Fruit fly (Drosophila melanogaster) whole organism, prepupa: Measurements from ENCODE around the gene CG43137.
A peak's percentile ranks its signal among the peaks of the same experiment; 100 is the strongest.

ENCODE experiments used
- Blimp-1 ChIP-seq: fragments of 200-800 bp; sonication (Bioruptor generic); optimal IDR thresholded peaks from 3 replicates; lab custom pipeline; 2017; ENCODE audit warnings: missing biosample characterization, missing genetic modification characterization, mild to moderate bottlenecking, moderate library complexity, missing genetic modification reagents
- CG10631 ChIP-seq: fragments of 200-800 bp; sonication (Bioruptor generic); optimal IDR thresholded peaks from 2 replicates; lab custom pipeline; 2016; ENCODE audit warnings: missing biosample characterization, missing genetic modification characterization
- CG10669 ChIP-seq: fragments of 200-800 bp; sonication (Bioruptor generic); optimal IDR thresholded peaks from 3 replicates; lab custom pipeline; 2018; ENCODE audit warnings: missing biosample characterization, mild to moderate bottlenecking, missing genetic modification characterization, moderate library complexity
- CG11294 ChIP-seq: fragments of 200-800 bp; sonication (Bioruptor generic); IDR thresholded peaks from 2 replicates; pipeline ENCODE4 v1.3.6; 2022; ENCODE audit warnings: missing biosample characterization, missing genetic modification characterization
- CG11762 ChIP-seq: fragments of 200-800 bp; sonication (Bioruptor generic); optimal IDR thresholded peaks from 3 replicates; lab custom pipeline; 2016; ENCODE audit warnings: missing biosample characterization, missing genetic modification characterization; ENCODE audit not compliant: insufficient read depth
- CG11902 ChIP-seq: fragments of 200-800 bp; sonication (Bioruptor generic); optimal IDR thresholded peaks from 3 replicates; lab custom pipeline; 2016; ENCODE audit warnings: missing biosample characterization, missing genetic modification characterization
- CG15336 ChIP-seq: fragments of 200-800 bp; sonication (Bioruptor generic); IDR thresholded peaks from 2 replicates; pipeline ENCODE4 v1.3.6; 2022; ENCODE audit warnings: missing biosample characterization, missing genetic modification characterization
- CG1621 ChIP-seq: fragments of 200-800 bp; sonication (Bioruptor generic); optimal IDR thresholded peaks from 3 replicates; lab custom pipeline; 2018; ENCODE audit warnings: missing biosample characterization, mild to moderate bottlenecking, missing genetic modification characterization
- CG3032 ChIP-seq: fragments of 200-800 bp; optimal IDR thresholded peaks from 2 replicates; lab custom pipeline; 2019; ENCODE audit warnings: missing biosample characterization, mild to moderate bottlenecking, missing genetic modification characterization, moderate library complexity
- CG31627 ChIP-seq: fragments of 200-800 bp; sonication (Bioruptor generic); optimal IDR thresholded peaks from 3 replicates; lab custom pipeline; 2016; ENCODE audit warnings: missing biosample characterization, missing genetic modification characterization
- CG32006 ChIP-seq: fragments of 200-800 bp; sonication (Bioruptor generic); optimal IDR thresholded peaks from 3 replicates; lab custom pipeline; 2017; ENCODE audit warnings: missing biosample characterization, mild to moderate bottlenecking, missing genetic modification characterization
- CG34406 ChIP-seq: fragments of 200-800 bp; sonication (Bioruptor generic); optimal IDR thresholded peaks from 3 replicates; lab custom pipeline; 2016; ENCODE audit warnings: missing biosample characterization, missing genetic modification characterization
- CG3919 ChIP-seq: fragments of 200-800 bp; sonication (Bioruptor generic); optimal IDR thresholded peaks from 3 replicates; lab custom pipeline; 2016; ENCODE audit warnings: missing biosample characterization, missing genetic modification characterization
- CG4318 ChIP-seq: fragments of 200-800 bp; sonication (Bioruptor generic); optimal IDR thresholded peaks from 3 replicates; lab custom pipeline; 2017; ENCODE audit warnings: missing biosample characterization, mild to moderate bottlenecking, missing genetic modification characterization
- CG6163 ChIP-seq: fragments of 200-800 bp; sonication (Bioruptor generic); IDR thresholded peaks from 3 replicates; pipeline ENCODE4 v1.3.6; 2022; ENCODE audit warnings: missing biosample characterization, missing genetic modification characterization
- CG6276 ChIP-seq: fragments of 200-800 bp; sonication (Bioruptor generic); optimal IDR thresholded peaks from 2 replicates; lab custom pipeline; 2017; ENCODE audit warnings: missing biosample characterization, mild to moderate bottlenecking, missing genetic modification characterization
- CG6792 ChIP-seq: fragments of 200-800 bp; sonication (Bioruptor generic); optimal IDR thresholded peaks from 3 replicates; lab custom pipeline; 2016; ENCODE audit warnings: missing biosample characterization, missing genetic modification characterization
- CG6808 ChIP-seq: fragments of 200-800 bp; sonication (Bioruptor generic); optimal IDR thresholded peaks from 3 replicates; lab custom pipeline; 2017; ENCODE audit warnings: missing biosample characterization, missing genetic modification characterization, mild to moderate bottlenecking, moderate library complexity, missing genetic modification reagents
- CG6854 ChIP-seq: fragments of 200-800 bp; sonication (Bioruptor generic); optimal IDR thresholded peaks from 2 replicates; lab custom pipeline; 2017; ENCODE audit warnings: missing biosample characterization, mild to moderate bottlenecking, missing genetic modification characterization
- CG7368 ChIP-seq: fragments of 200-800 bp; sonication (Bioruptor generic); optimal IDR thresholded peaks from 3 replicates; lab custom pipeline; 2016; ENCODE audit warnings: missing biosample characterization, missing genetic modification characterization
- CG8119 ChIP-seq: fragments of 200-800 bp; sonication (Bioruptor generic); IDR thresholded peaks from 3 replicates; pipeline ENCODE4 v1.3.6; 2022; ENCODE audit warnings: missing biosample characterization, missing genetic modification characterization
- CG8632 ChIP-seq: fragments of 200-800 bp; sonication (Bioruptor generic); optimal IDR thresholded peaks from 3 replicates; lab custom pipeline; 2016; ENCODE audit warnings: missing biosample characterization, missing genetic modification characterization
- CG9139 ChIP-seq: fragments of 200-800 bp; sonication (Bioruptor generic); optimal IDR thresholded peaks from 3 replicates; lab custom pipeline; 2017; ENCODE audit warnings: missing biosample characterization, mild to moderate bottlenecking, missing genetic modification characterization
- Eip75B ChIP-seq: fragments of 200-800 bp; sonication (Bioruptor generic); optimal IDR thresholded peaks from 3 replicates; lab custom pipeline; 2016; ENCODE audit warnings: missing biosample characterization, missing genetic modification characterization
- Eip78C ChIP-seq: fragments of 200-800 bp; sonication (Bioruptor generic); peaks from one replicate; lab custom pipeline; 2016; ENCODE audit warnings: missing biosample characterization, missing genetic modification characterization
- Eip93F ChIP-seq: fragments of 200-800 bp; sonication (Bioruptor generic); optimal IDR thresholded peaks from 2 replicates; lab custom pipeline; 2016; ENCODE audit warnings: missing biosample characterization, mild to moderate bottlenecking, missing genetic modification characterization
- Ets21C ChIP-seq: fragments of 200-800 bp; sonication (Bioruptor generic); optimal IDR thresholded peaks from 3 replicates; lab custom pipeline; 2016; ENCODE audit warnings: missing biosample characterization, missing genetic modification characterization
- Ets96B ChIP-seq: fragments of 200-800 bp; optimal IDR thresholded peaks from 2 replicates; lab custom pipeline; 2019; ENCODE audit warnings: missing biosample characterization, mild to moderate bottlenecking, missing genetic modification characterization, moderate library complexity
- Hr38 ChIP-seq: sonication (Bioruptor generic); optimal IDR thresholded peaks from 2 replicates; lab custom pipeline; 2016; ENCODE audit warnings: missing biosample characterization, missing genetic modification characterization
- Hr39 ChIP-seq: fragments of 200-800 bp; sonication (Bioruptor generic); optimal IDR thresholded peaks from 2 replicates; lab custom pipeline; 2016; ENCODE audit warnings: missing biosample characterization, missing genetic modification characterization
- Hr4 ChIP-seq: fragments of 200-800 bp; sonication (Bioruptor generic); optimal IDR thresholded peaks from 3 replicates; lab custom pipeline; 2016; ENCODE audit warnings: missing biosample characterization, missing genetic modification characterization
- Lpt ChIP-seq: fragments of 200-800 bp; sonication (Bioruptor generic); optimal IDR thresholded peaks from 3 replicates; lab custom pipeline; 2016; ENCODE audit warnings: missing biosample characterization, missing genetic modification characterization
- Met ChIP-seq: fragments of 200-800 bp; sonication (Bioruptor generic); optimal IDR thresholded peaks from 3 replicates; lab custom pipeline; 2016; ENCODE audit warnings: missing biosample characterization, missing genetic modification characterization
- Smox ChIP-seq: fragments of 200-800 bp; sonication (Bioruptor generic); optimal IDR thresholded peaks from 3 replicates; lab custom pipeline; 2016; ENCODE audit warnings: missing biosample characterization, missing genetic modification characterization
- Sox14 ChIP-seq: fragments of 200-800 bp; sonication (Bioruptor generic); optimal IDR thresholded peaks from 3 replicates; lab custom pipeline; 2016; ENCODE audit warnings: missing biosample characterization, missing genetic modification characterization
- Sox15 ChIP-seq: fragments of 200-800 bp; sonication (Bioruptor generic); optimal IDR thresholded peaks from 3 replicates; lab custom pipeline; 2016; ENCODE audit warnings: missing biosample characterization, missing genetic modification characterization
- achi ChIP-seq: fragments of 200-800 bp; sonication (Bioruptor generic); optimal IDR thresholded peaks from 3 replicates; lab custom pipeline; 2016; ENCODE audit warnings: missing biosample characterization, missing genetic modification characterization
- acj6 ChIP-seq: fragments of 200-800 bp; sonication (Bioruptor generic); optimal IDR thresholded peaks from 3 replicates; lab custom pipeline; 2016; ENCODE audit warnings: missing biosample characterization, missing genetic modification characterization
- cyc ChIP-seq: fragments of 200-800 bp; sonication (Bioruptor generic); optimal IDR thresholded peaks from 3 replicates; lab custom pipeline; 2016; ENCODE audit warnings: missing biosample characterization, missing genetic modification characterization
- dac ChIP-seq: fragments of 200-800 bp; sonication (Bioruptor generic); optimal IDR thresholded peaks from 2 replicates; lab custom pipeline; 2017; ENCODE audit warnings: missing biosample characterization, mild to moderate bottlenecking, missing genetic modification characterization
- dsx ChIP-seq: fragments of 200-800 bp; optimal IDR thresholded peaks from 3 replicates; lab custom pipeline; 2019; ENCODE audit warnings: missing biosample characterization, mild to moderate bottlenecking, missing genetic modification characterization, moderate library complexity; ENCODE audit not compliant: poor library complexity, severe bottlenecking
- eg ChIP-seq: fragments of 200-800 bp; sonication (Bioruptor generic); IDR thresholded peaks from 3 replicates; pipeline ENCODE4 v1.3.6; 2022; ENCODE audit warnings: missing biosample characterization, missing genetic modification characterization
- fd59A ChIP-seq: fragments of 200-800 bp; sonication (Bioruptor generic); optimal IDR thresholded peaks from 2 replicates; lab custom pipeline; 2017; ENCODE audit warnings: missing biosample characterization, mild to moderate bottlenecking, missing genetic modification characterization, missing genetic modification reagents
- fd85E ChIP-seq: fragments of 200-800 bp; sonication (Bioruptor generic); optimal IDR thresholded peaks from 3 replicates; lab custom pipeline; 2016; ENCODE audit warnings: missing biosample characterization, missing genetic modification characterization
- fkh ChIP-seq: fragments of 200-800 bp; sonication (Bioruptor generic); optimal IDR thresholded peaks from 3 replicates; lab custom pipeline; 2017; ENCODE audit warnings: missing biosample characterization, mild to moderate bottlenecking, missing genetic modification characterization, moderate library complexity
- net ChIP-seq: fragments of 200-800 bp; sonication (Bioruptor generic); optimal IDR thresholded peaks from 3 replicates; lab custom pipeline; 2016; ENCODE audit warnings: missing biosample characterization, missing genetic modification characterization
- salr ChIP-seq, 2 experiments: fragments of 200-800 bp; sonication (Bioruptor generic); optimal IDR thresholded peaks; 3 replicates each; lab custom pipeline; 2016 to 2018; ENCODE audit warnings: missing biosample characterization in 2 of 2, missing genetic modification characterization in 2 of 2, mild to moderate bottlenecking in 1 of 2
- ss ChIP-seq, 2 experiments: fragments of 200-800 bp; sonication (Bioruptor generic); optimal IDR thresholded peaks; 2 replicates in 1 of 2; 3 replicates in 1 of 2; lab custom pipeline; 2017 to 2018; ENCODE audit warnings: mild to moderate bottlenecking in 2 of 2, missing biosample characterization in 2 of 2, missing genetic modification characterization in 2 of 2, moderate library complexity in 1 of 2
- svp ChIP-seq: fragments of 200-800 bp; sonication (Bioruptor generic); peaks from one replicate; lab custom pipeline; 2016; ENCODE audit warnings: missing biosample characterization, missing genetic modification characterization
- vri ChIP-seq: fragments of 200-800 bp; sonication (Bioruptor generic); optimal IDR thresholded peaks from 3 replicates; lab custom pipeline; 2016; ENCODE audit warnings: missing biosample characterization, mild to moderate bottlenecking, missing genetic modification characterization

CG43137 gene

DNA sequence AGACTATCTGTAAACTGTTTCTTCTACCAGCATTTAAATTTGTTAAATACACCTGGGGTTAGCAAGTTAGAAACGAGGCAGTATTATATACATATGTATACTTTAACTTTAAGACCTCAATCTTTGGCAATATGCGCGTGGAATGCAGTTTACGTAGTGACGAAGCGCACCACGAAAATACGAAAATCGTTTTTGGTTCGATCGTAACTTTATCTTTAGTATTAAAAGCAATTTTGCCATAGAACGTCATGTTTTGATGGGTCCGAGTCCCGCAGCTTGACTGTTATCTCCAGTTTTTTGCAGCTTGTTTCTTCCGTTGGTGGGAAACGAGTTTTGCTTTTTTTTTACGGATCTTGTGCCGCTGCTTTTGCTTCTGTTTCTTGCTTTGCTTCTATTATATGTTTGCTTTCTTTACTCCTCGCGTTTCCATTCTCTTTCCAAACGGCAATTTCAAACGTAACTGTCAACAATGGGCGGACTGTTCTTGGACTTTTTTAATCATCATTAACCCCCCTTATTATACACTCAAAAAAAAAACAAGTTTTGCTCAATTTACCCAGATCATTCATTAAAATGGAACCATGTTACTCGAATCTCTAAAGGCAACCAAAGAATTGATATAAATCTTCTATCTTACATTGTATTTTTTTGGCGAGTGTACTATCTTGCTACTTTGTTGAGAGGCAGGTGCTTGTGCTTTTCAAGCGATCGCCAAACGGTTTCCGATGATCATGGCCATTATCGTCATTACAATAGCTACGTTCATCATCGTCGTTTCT, 26.9 kb upstream of the CG43137 start:
- TF ChIP-seq CG8119 (GFP tag; lab: Robert Waterston, UW) (peak; percentile 62; the same call in 2 of the 3 replicates), CG10669 (peak; percentile 3), CG34406 (GFP tag; lab: Kevin White, UChicago) (peak; percentile 36), CG31627 (GFP tag; lab: Kevin White, UChicago) (peak; percentile 61), acj6 (GFP tag; lab: Kevin White, UChicago) (peak; percentile 52), Eip75B (GFP tag; lab: Kevin White, UChicago) (peak; percentile 44), Eip93F (no peak), Sox14 (peak; percentile 57), CG6276 (GFP tag; lab: Kevin White, UChicago) (peak; percentile 38), Smox (peak; percentile 49), CG6808 (GFP tag; lab: Kevin White, UChicago) (peak; percentile 20), achi (peak; percentile 56), CG10631 (GFP tag; lab: Kevin White, UChicago) (peak; percentile 63), CG7368 (GFP tag; lab: Kevin White, UChicago) (peak; percentile 9), CG4318 (GFP tag; lab: Kevin White, UChicago) (peak; percentile 64), Ets96B (tag; lab: Kevin White, UChicago) (peak; percentile 17), CG15336 (GFP tag; lab: Robert Waterston, UW) (peak; percentile 50), Lpt (GFP tag; lab: Kevin White, UChicago) (peak; percentile 61), Blimp-1 (GFP tag; lab: Kevin White, UChicago) (no peak), CG32006 (peak; percentile 73), CG8632 (GFP tag; lab: Kevin White, UChicago) (no peak), fd85E (GFP tag; lab: Kevin White, UChicago) (no peak), Hr38 (GFP tag; lab: Kevin White, UChicago) (no peak), Sox15 (GFP tag; lab: Kevin White, UChicago) (peak; percentile 6), CG11294 (GFP tag; lab: Robert Waterston, UW) (0 out of 2 replicates have a peak, but pooled peaks have one; percentile 22), dsx (GFP tag; lab: Kevin White, UChicago) (peak; percentile 81), CG11902 (GFP tag; lab: Kevin White, UChicago) (no peak), Hr4 (GFP tag; lab: Kevin White, UChicago) (peak; percentile 50), CG6854 (GFP tag; lab: Kevin White, UChicago) (no peak), CG1621 (tag; lab: Kevin White, UChicago) (no peak), Hr39 (GFP tag; lab: Kevin White, UChicago) (peak; percentile 66), dac (GFP tag; lab: Kevin White, UChicago) (peak; percentile 23), CG9139 (no peak), eg (GFP tag; lab: Robert Waterston, UW) (peak; percentile 81), fkh (GFP tag; lab: Kevin White, UChicago) (peak; percentile 1), salr (GFP tag; optimal IDR thresholded peaks at IDR 0.05; lab: Kevin White, UChicago) (peak in 1 of 2 experiments; percentile 57), CG6792 (GFP tag; lab: Kevin White, UChicago) (peak; percentile 37), CG3032 (tag; lab: Kevin White, UChicago) (no peak), CG3919 (peak; percentile 64), CG11762 (peak; percentile 40), Eip78C (GFP tag; lab: Kevin White, UChicago) (peak; percentile 82), net (GFP tag; lab: Kevin White, UChicago) (peak; percentile 61), CG6163 (GFP tag; lab: Robert Waterston, UW) (peak; percentile 76), svp (GFP tag; lab: Kevin White, UChicago) (peak; percentile 84), ss (GFP tag; optimal IDR thresholded peaks at IDR 0.05; lab: Kevin White, UChicago) (peak in 1 of 2 experiments; percentile 13), Met (GFP tag; lab: Kevin White, UChicago) (peak; percentile 66), fd59A (GFP tag; lab: Kevin White, UChicago) (peak; percentile 16), cyc (GFP tag; lab: Kevin White, UChicago) (peak; percentile 34), vri (GFP tag; lab: Kevin White, UChicago) (peak; percentile 62), Ets21C (peak; percentile 36)
